Worm (Caenorhabditis elegans): ENCODE measurements around the gene spig-6.

spig-6 gene

ce11 chrV:16445676-16446075 is 35.7 kb upstream of the spig-6 start, which contains the start of gene T08G3.6:
Gene T08G3.6 (plus strand): TSS chrV:16445976.
- TF ChIP-seq nhr-21 (tag; optimal IDR thresholded peaks at IDR 0.05) (no peak), lin-39 (tag; optimal IDR thresholded peaks at IDR 0.05) (no peak), mdl-1 (tag; optimal IDR thresholded peaks at IDR 0.05) (no peak), nhr-237 (tag; optimal IDR thresholded peaks at IDR 0.05) (no peak), lsy-2 (tag; optimal IDR thresholded peaks at IDR 0.05) (no peak), sma-9 (GFP tag; optimal IDR thresholded peaks at IDR 0.05) (no peak), sma-9 (tag; optimal IDR thresholded peaks at IDR 0.05) (no peak), ceh-16 (tag; optimal IDR thresholded peaks at IDR 0.05) (no peak), alr-1 (tag; optimal IDR thresholded peaks at IDR 0.05) (no peak), ztf-4 (tag; optimal IDR thresholded peaks at IDR 0.05) (no peak)

ce11 chrV:16446191-16446590 is 35.2 kb upstream of the spig-6 start:
- no peak for TF ChIP-seq aly-2 (tag; optimal IDR thresholded peaks at IDR 0.05)
- TF ChIP-seq dmd-4 (tag; optimal IDR thresholded peaks at IDR 0.05), result no peak
- no peak for TF ChIP-seq nhr-23 (tag; optimal IDR thresholded peaks at IDR 0.05)
- TF ChIP-seq blmp-1 (tag; optimal IDR thresholded peaks at IDR 0.05; ENCODE audit: insufficient read depth), result no peak
- no peak for TF ChIP-seq nhr-10 (tag; optimal IDR thresholded peaks at IDR 0.05)
- TF ChIP-seq ztf-4 (tag; optimal IDR thresholded peaks at IDR 0.05), result no peak
- TF ChIP-seq nhr-12 (tag; optimal IDR thresholded peaks at IDR 0.05), result no peak
- TF ChIP-seq ZK546.5 (tag; optimal IDR thresholded peaks at IDR 0.05), result no peak
- TF ChIP-seq ama-1 (optimal IDR thresholded peaks at IDR 0.05), result no peak
- TF ChIP-seq lin-13 (GFP tag; optimal IDR thresholded peaks at IDR 0.05), result no peak
- TF ChIP-seq egl-27 (tag; optimal IDR thresholded peaks at IDR 0.05), result no peak
- TF ChIP-seq sem-4 (tag; optimal IDR thresholded peaks at IDR 0.05), result no peak
- no peak for TF ChIP-seq ceh-16 (tag; optimal IDR thresholded peaks at IDR 0.05)
- no peak for TF ChIP-seq unc-55 (GFP tag; optimal IDR thresholded peaks at IDR 0.05)

ce11 chrV:16447735-16448134 is 33.6 kb upstream of the spig-6 start, which contains the start of gene T08G3.13:
Gene T08G3.13 (plus strand): TSS chrV:16448035.
- no peak for TF ChIP-seq nhr-6 (tag; optimal IDR thresholded peaks at IDR 0.05)
- no peak for TF ChIP-seq skn-1 (tag; optimal IDR thresholded peaks at IDR 0.05)
- no peak for TF ChIP-seq Y55F3AM.14 (GFP tag; optimal IDR thresholded peaks at IDR 0.05)
- no peak for TF ChIP-seq ztf-1 (GFP tag; conservative IDR thresholded peaks at IDR 0.05)
- TF ChIP-seq nhr-77 (tag; optimal IDR thresholded peaks at IDR 0.05), result no peak
- no peak for TF ChIP-seq sma-3 (GFP tag; optimal IDR thresholded peaks at IDR 0.05)
- no peak for TF ChIP-seq unc-62 (GFP tag; optimal IDR thresholded peaks at IDR 0.05)
- TF ChIP-seq nhr-129 (tag; optimal IDR thresholded peaks at IDR 0.05), result no peak
- no peak for TF ChIP-seq blmp-1 (tag; optimal IDR thresholded peaks at IDR 0.05; ENCODE audit: insufficient read depth)
- TF ChIP-seq crh-2 (tag; optimal IDR thresholded peaks at IDR 0.05), result no peak
- TF ChIP-seq R02D3.7 (tag; optimal IDR thresholded peaks at IDR 0.05), result no peak
- no peak for TF ChIP-seq unc-55 (GFP tag; optimal IDR thresholded peaks at IDR 0.05)
- TF ChIP-seq nhr-237 (tag; optimal IDR thresholded peaks at IDR 0.05), result no peak

- TF ChIP-seq nhr-6 (tag; optimal IDR thresholded peaks at IDR 0.05), result no peak
- no peak for TF ChIP-seq fos-1 (tag; optimal IDR thresholded peaks at IDR 0.05)
- no peak for TF ChIP-seq unc-62 (GFP tag; optimal IDR thresholded peaks at IDR 0.05)
- no peak for TF ChIP-seq egl-27 (tag; optimal IDR thresholded peaks at IDR 0.05)
- TF ChIP-seq mab-5 (tag; optimal IDR thresholded peaks at IDR 0.05), result no peak
- no peak for TF ChIP-seq elt-1 (tag; optimal IDR thresholded peaks at IDR 0.05)
- TF ChIP-seq zag-1 (tag; optimal IDR thresholded peaks at IDR 0.05), result no peak
- no peak for TF ChIP-seq nhr-77 (tag; optimal IDR thresholded peaks at IDR 0.05)
These were observed 26.3 kb upstream of the spig-6 start, which contains the start of gene str-14 for ce11 chrV:16455065-16455464. Gene str-14 (minus strand): TSS chrV:16455165.

ce11 chrV:16458714-16459113 is 22.7 kb upstream of the spig-6 start, which contains the start of gene str-15:
Gene str-15 (minus strand): TSS chrV:16458814.
- TF ChIP-seq sem-4 (tag; optimal IDR thresholded peaks at IDR 0.05), result no peak
- TF ChIP-seq ztf-4 (tag; optimal IDR thresholded peaks at IDR 0.05), result no peak
- no peak for TF ChIP-seq Y55F3AM.14 (GFP tag; optimal IDR thresholded peaks at IDR 0.05)
- TF ChIP-seq sma-3 (GFP tag; optimal IDR thresholded peaks at IDR 0.05), result no peak
- TF ChIP-seq zag-1 (tag; optimal IDR thresholded peaks at IDR 0.05), result no peak
- no peak for TF ChIP-seq nhr-6 (tag; optimal IDR thresholded peaks at IDR 0.05)
